Worm (Caenorhabditis elegans) whole organism, L4 larva: ENCODE measurements around the gene T24D5.1.

ENCODE experiments used
- aha-1 ChIP-seq: fragments of 150-350 bp; peaks from one replicate; lab custom pipeline; 2014; ENCODE audit warnings: missing biosample characterization, missing genetic modification characterization
- aly-2 ChIP-seq: sonication (generic microtip); optimal IDR thresholded peaks from 2 replicates; lab custom pipeline; 2018; ENCODE audit warnings: missing biosample characterization, missing genetic modification characterization
- ceh-32 ChIP-seq: sonication (generic microtip); optimal IDR thresholded peaks from 2 replicates; lab custom pipeline; 2016; ENCODE audit warnings: mild to moderate bottlenecking, missing genetic modification characterization, missing compliant biosample characterization; ENCODE audit not compliant: poor library complexity
- egl-27 ChIP-seq: sonication (generic microtip); optimal IDR thresholded peaks from 3 replicates; lab custom pipeline; 2017; ENCODE audit warnings: missing biosample characterization, missing genetic modification reagents, missing genetic modification characterization
- fos-1 ChIP-seq: fragments of 150-350 bp; optimal IDR thresholded peaks from 2 replicates; lab custom pipeline; 2014; ENCODE audit warnings: missing biosample characterization, missing genetic modification characterization
- lin-15B ChIP-seq: fragments of 150-350 bp; sonication (generic microtip); optimal IDR thresholded peaks from 3 replicates; lab custom pipeline; 2014; ENCODE audit warnings: missing biosample characterization, missing genetic modification characterization
- mes-2 ChIP-seq: sonication (generic microtip); optimal IDR thresholded peaks from 2 replicates; lab custom pipeline; 2016; ENCODE audit warnings: missing genotype, mild to moderate bottlenecking, missing genetic modification characterization, missing compliant biosample characterization; ENCODE audit not compliant: poor library complexity, severe bottlenecking
- nhr-111 ChIP-seq: fragments of 200-800 bp; sonication (Bioruptor generic); optimal IDR thresholded peaks from 2 replicates; lab custom pipeline; 2018; ENCODE audit warnings: mild to moderate bottlenecking, missing genetic modification characterization, missing compliant biosample characterization
- nhr-237 ChIP-seq: sonication (generic microtip); optimal IDR thresholded peaks from 2 replicates; lab custom pipeline; 2017; ENCODE audit warnings: missing biosample characterization, missing genetic modification characterization
- php-3 ChIP-seq: fragments of 200-800 bp; sonication (Bioruptor generic); IDR thresholded peaks from 2 replicates; pipeline ENCODE4 v1.3.6; 2022; ENCODE audit warnings: missing genetic modification reagents, missing genetic modification characterization, missing compliant biosample characterization
- pqm-1 ChIP-seq: sonication (generic microtip); optimal IDR thresholded peaks from 2 replicates; lab custom pipeline; 2017; ENCODE audit warnings: missing biosample characterization, missing genetic modification characterization
- sdz-12 ChIP-seq: fragments of 200-800 bp; sonication (Bioruptor generic); optimal IDR thresholded peaks from 2 replicates; lab custom pipeline; 2018; ENCODE audit warnings: mild to moderate bottlenecking, missing genetic modification characterization, missing compliant biosample characterization

DNA sequence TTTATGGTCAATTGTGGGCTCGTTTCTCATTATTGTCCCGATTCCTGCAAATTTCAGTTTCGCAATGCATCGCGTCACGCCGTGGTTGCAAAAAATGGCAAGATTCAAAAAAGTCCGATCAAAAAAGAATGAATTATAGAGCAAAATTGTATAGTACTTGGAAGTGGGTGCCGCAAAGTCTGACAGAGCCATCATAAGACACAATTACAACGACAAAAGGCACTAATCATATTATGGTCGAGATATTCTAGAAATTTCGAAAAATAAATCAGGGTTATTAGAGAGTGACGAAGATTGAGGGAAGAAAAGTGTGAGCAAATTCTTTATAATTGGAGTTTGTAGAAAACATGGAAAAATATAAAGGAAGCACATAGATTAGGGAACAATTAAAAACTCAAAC is 20.6 kb downstream of the T24D5.1 start:
- TF ChIP-seq nhr-111 (no peak), aly-2 (no peak), sdz-12 (GFP tag; lab: Kevin White, UChicago) (no peak), mes-2 (tag; lab: Kevin White, UChicago) (no peak), php-3 (GFP tag; lab: Robert Waterston, UW) (no peak), nhr-237 (tag; lab: Kevin White, UChicago) (no peak), pqm-1 (tag; lab: Kevin White, UChicago) (no peak), aha-1 (peak; percentile 11), egl-27 (tag; lab: Kevin White, UChicago) (no peak), lin-15B (no peak), ceh-32 (tag; lab: Kevin White, UChicago) (no peak), fos-1 (no peak)
